Fruit fly (Drosophila melanogaster) whole organism, pupa: ENCODE data around the gene CG5388.

ENCODE experiments used
- CG10348 ChIP-seq: fragments of 200-800 bp; sonication (Bioruptor generic); IDR thresholded peaks from 2 replicates; pipeline ENCODE4 v1.3.6; 2022; ENCODE audit warnings: missing biosample characterization, missing genetic modification characterization
- CG12605 ChIP-seq: fragments of 200-800 bp; sonication (Bioruptor generic); IDR thresholded peaks from 2 replicates; pipeline ENCODE4 v1.3.6; 2022; ENCODE audit warnings: missing biosample characterization, missing genetic modification characterization
- CG17806 ChIP-seq: fragments of 200-800 bp; sonication (Bioruptor generic); optimal IDR thresholded peaks from 2 replicates; lab custom pipeline; 2018; ENCODE audit warnings: missing biosample characterization, mild to moderate bottlenecking, missing genetic modification characterization, moderate library complexity
- CG32121 ChIP-seq: fragments of 200-800 bp; sonication (Bioruptor generic); IDR thresholded peaks from 2 replicates; pipeline ENCODE4 v1.3.6; 2022; ENCODE audit warnings: missing biosample characterization, missing genetic modification characterization
- CG34367 ChIP-seq: fragments of 200-800 bp; sonication (Bioruptor generic); optimal IDR thresholded peaks from 2 replicates; lab custom pipeline; 2018; ENCODE audit warnings: missing biosample characterization, mild to moderate bottlenecking, missing genetic modification characterization
- CG8159 ChIP-seq: fragments of 200-800 bp; sonication (Bioruptor generic); optimal IDR thresholded peaks from 3 replicates; lab custom pipeline; 2018; ENCODE audit warnings: missing biosample characterization, mild to moderate bottlenecking, missing genetic modification characterization, moderate library complexity
- EcR ChIP-seq: fragments of 200-800 bp; sonication (Bioruptor generic); optimal IDR thresholded peaks from 3 replicates; lab custom pipeline; 2019; ENCODE audit warnings: missing biosample characterization, missing genetic modification characterization, mild to moderate bottlenecking, moderate library complexity, missing genetic modification reagents
- Ets98B ChIP-seq: fragments of 200-800 bp; sonication (Bioruptor generic); IDR thresholded peaks from 2 replicates; pipeline ENCODE4 v1.3.6; 2022; ENCODE audit warnings: missing biosample characterization, missing genetic modification characterization
- Pif1A ChIP-seq: fragments of 200-800 bp; sonication (Bioruptor generic); optimal IDR thresholded peaks from 3 replicates; lab custom pipeline; 2016; ENCODE audit warnings: missing biosample characterization, missing genetic modification characterization
- Snoo ChIP-seq: fragments of 200-800 bp; sonication (Bioruptor generic); optimal IDR thresholded peaks from 3 replicates; lab custom pipeline; 2017; ENCODE audit warnings: missing biosample characterization, mild to moderate bottlenecking, missing genetic modification characterization, inconsistent platforms
- fd96Ca ChIP-seq: fragments of 200-800 bp; sonication (Bioruptor generic); IDR thresholded peaks from 3 replicates; pipeline ENCODE4 v1.3.6; 2022; ENCODE audit warnings: missing biosample characterization, missing genetic modification characterization
- gl ChIP-seq: fragments of 200-800 bp; sonication (Bioruptor generic); optimal IDR thresholded peaks from 2 replicates; lab custom pipeline; 2018; ENCODE audit warnings: missing biosample characterization, mild to moderate bottlenecking, missing genetic modification characterization
- rn ChIP-seq: fragments of 200-800 bp; sonication (Bioruptor generic); IDR thresholded peaks from 2 replicates; pipeline ENCODE4 v1.3.6; 2022; ENCODE audit warnings: missing biosample characterization, missing genetic modification characterization

DNA sequence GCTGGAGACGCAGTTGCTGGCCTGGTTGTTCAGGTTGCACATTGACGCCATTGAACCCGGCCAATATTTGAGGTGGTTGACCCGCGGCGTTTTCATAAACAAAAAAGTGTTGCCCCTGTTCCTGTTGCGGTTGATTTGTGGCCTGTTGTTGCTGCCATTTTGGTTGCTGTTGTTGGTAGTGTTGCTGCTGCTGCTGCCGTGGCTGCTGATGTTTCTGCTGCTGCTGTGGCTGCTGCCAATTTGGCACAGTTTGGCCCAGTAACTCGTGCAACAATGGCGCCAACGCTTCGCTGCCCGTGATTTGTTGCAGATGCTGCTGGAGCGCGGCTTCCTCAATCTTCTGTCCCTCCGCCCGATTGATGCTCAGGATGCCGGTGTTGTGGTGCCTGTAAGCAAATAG, 1.5 kb upstream of the CG5388 start:
- no peak for TF ChIP-seq CG17806 (tag; lab: Kevin White, UChicago)
- TF ChIP-seq Ets98B = no peak
- no peak for TF ChIP-seq CG12605 (GFP tag; lab: Robert Waterston, UW)
- TF ChIP-seq CG10348 (GFP tag; lab: Robert Waterston, UW) = no peak
- TF ChIP-seq fd96Ca (GFP tag; lab: Robert Waterston, UW) = no peak
- no peak for TF ChIP-seq CG32121
- TF ChIP-seq CG34367 = no peak
- no peak for TF ChIP-seq Snoo
- TF ChIP-seq gl (tag; lab: Kevin White, UChicago) = no peak
- TF ChIP-seq rn (GFP tag; lab: Robert Waterston, UW) = no peak
- TF ChIP-seq Pif1A = no peak
- TF ChIP-seq CG8159 (tag; lab: Kevin White, UChicago) = no peak
- TF ChIP-seq EcR (GFP tag; lab: Kevin White, UChicago) = no peak
